Fruit fly (Drosophila melanogaster): Measurements from ENCODE around the gene Nuak.

The Nuak gene

DNA sequence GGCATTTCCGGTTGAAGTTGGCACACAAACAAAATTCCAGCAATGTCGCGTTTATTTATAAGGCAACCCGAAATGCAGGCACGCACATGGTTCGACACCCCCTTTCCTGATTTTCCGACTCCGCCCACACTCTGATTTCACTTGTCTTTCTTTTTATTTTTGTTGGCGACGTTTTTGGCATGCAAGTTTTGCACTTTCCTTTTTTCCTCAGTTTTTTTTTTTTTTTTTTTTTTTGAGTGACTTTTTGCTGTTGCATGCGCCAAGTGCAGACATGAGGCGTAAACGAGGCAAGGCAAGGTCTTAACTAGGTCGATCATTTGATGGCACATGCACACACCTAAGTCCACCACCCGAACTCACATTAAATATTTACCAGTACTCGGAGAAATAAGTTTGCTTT lies 18.0 kb downstream of the Nuak start:
- peak; percentile 75 for TF ChIP-seq Drgx (GFP tag; IDR thresholded peaks at IDR 0.05)
- TF ChIP-seq Ets65A (GFP tag) = peak; percentile 7
- TF ChIP-seq Lim3 (GFP tag; IDR thresholded peaks at IDR 0.05) = no peak
- TF ChIP-seq Hr39 (optimal IDR thresholded peaks at IDR 0.05) = peak; percentile 26

DNA sequence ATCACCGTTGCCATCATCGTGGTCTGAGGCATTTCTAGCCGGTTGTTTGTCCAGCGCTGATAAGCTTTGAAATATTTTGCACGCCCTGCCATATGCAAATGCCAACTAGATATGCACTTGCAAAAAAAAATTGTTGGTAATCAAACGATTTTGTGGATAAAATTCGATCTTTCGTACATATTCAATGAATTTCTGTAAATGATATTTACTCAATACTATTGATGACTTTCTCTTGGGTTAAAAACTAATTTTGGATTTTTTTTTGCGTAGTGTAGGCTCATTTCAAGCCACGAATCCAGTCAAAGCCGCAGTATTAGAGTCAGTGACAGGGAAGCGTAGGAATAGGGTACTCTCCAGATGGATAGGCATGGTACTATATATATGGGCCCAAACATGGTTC lies 19.0 kb downstream of the Nuak start:
- TF ChIP-seq Max (GFP tag; optimal IDR thresholded peaks at IDR 0.05) (no peak), Drgx (GFP tag; IDR thresholded peaks at IDR 0.05) (peak; percentile 63), eve (GFP tag; optimal IDR thresholded peaks at IDR 0.05) (no peak), CG12769 (tag; optimal IDR thresholded peaks at IDR 0.05) (no peak), croc (GFP tag; conservative IDR thresholded peaks at IDR 0.05) (no peak)

DNA sequence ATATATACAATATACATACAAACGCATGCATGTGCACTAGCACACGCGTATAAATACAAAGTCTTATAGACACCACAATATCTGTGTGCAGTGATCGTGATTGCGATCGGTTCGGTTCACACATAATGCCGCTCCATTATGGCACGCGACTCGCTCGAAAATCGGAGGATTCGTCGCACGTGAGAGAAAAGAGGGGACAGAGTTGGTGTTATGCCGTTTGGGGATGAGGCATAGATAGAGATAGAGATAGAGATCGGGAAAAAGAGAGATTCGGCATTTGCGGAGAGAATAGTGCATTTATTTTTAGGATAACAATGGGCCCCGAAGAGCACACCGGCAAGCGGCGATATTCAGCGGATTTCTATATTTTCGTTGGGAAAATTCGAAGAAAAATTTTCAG lies 20.1 kb downstream of the Nuak start:
- TF ChIP-seq ro (GFP tag; IDR thresholded peaks at IDR 0.05) = no peak
- TF ChIP-seq CG4424 (GFP tag; optimal IDR thresholded peaks at IDR 0.05) = no peak
- no peak for TF ChIP-seq unc-4 (GFP tag; IDR thresholded peaks at IDR 0.05; ENCODE audit: partially characterized antibody)
- peak; percentile 84 for TF ChIP-seq Deaf1 (tag; optimal IDR thresholded peaks at IDR 0.05)
- TF ChIP-seq psq (GFP tag; optimal IDR thresholded peaks at IDR 0.05) = no peak
- no peak for TF ChIP-seq disco-r (GFP tag; optimal IDR thresholded peaks at IDR 0.05)
- TF ChIP-seq cwo (GFP tag; optimal IDR thresholded peaks at IDR 0.05) = peak; percentile 81
- no peak for TF ChIP-seq CG18262 (tag; optimal IDR thresholded peaks at IDR 0.05)
- no peak for TF ChIP-seq CG30403 (GFP tag; optimal IDR thresholded peaks at IDR 0.05)
- TF ChIP-seq CG17359 (tag; optimal IDR thresholded peaks at IDR 0.05) = no peak
- TF ChIP-seq CG12155 (GFP tag; optimal IDR thresholded peaks at IDR 0.05) = no peak
- TF ChIP-seq bsh (GFP tag; optimal IDR thresholded peaks at IDR 0.05) = no peak
- no peak for TF ChIP-seq usp (GFP tag; optimal IDR thresholded peaks at IDR 0.05)
- no peak for TF ChIP-seq salm (tag; optimal IDR thresholded peaks at IDR 0.05)
- TF ChIP-seq CG33213 (GFP tag; optimal IDR thresholded peaks at IDR 0.05) = no peak
- TF ChIP-seq CG3065 (GFP tag; optimal IDR thresholded peaks at IDR 0.05) = no peak
- no peak for TF ChIP-seq dmrt11E (tag; optimal IDR thresholded peaks at IDR 0.05)
- no peak for TF ChIP-seq Poxn (GFP tag; IDR thresholded peaks at IDR 0.05)
- no peak for TF ChIP-seq E2f1 (GFP tag; IDR thresholded peaks at IDR 0.05)
- TF ChIP-seq toy (GFP tag; IDR thresholded peaks at IDR 0.05) = no peak
- TF ChIP-seq CG12769 (tag; optimal IDR thresholded peaks at IDR 0.05) = peak; percentile 71
- no peak for TF ChIP-seq Dp (GFP tag; optimal IDR thresholded peaks at IDR 0.05)
- no peak for TF ChIP-seq CG30431 (GFP tag; optimal IDR thresholded peaks at IDR 0.05)
- TF ChIP-seq cg (GFP tag; optimal IDR thresholded peaks at IDR 0.05) = peak; percentile 57
- TF ChIP-seq CG13287 (GFP tag; IDR thresholded peaks at IDR 0.05; ENCODE audit: partially characterized antibody) = no peak
- TF ChIP-seq pum (GFP tag; optimal IDR thresholded peaks at IDR 0.05) = no peak
- TF ChIP-seq sd (tag; optimal IDR thresholded peaks at IDR 0.05) = peak; percentile 7
- peak; percentile 93 for TF ChIP-seq HLHmδ (GFP tag; optimal IDR thresholded peaks at IDR 0.05)
- TF ChIP-seq nau (GFP tag; optimal IDR thresholded peaks at IDR 0.05) = peak; percentile 16
- TF ChIP-seq nmo (GFP tag; optimal IDR thresholded peaks at IDR 0.05) = no peak
- 0 out of 3 replicates have a peak, but pooled peaks have one; percentile 14 for TF ChIP-seq zfh1 (GFP tag; IDR thresholded peaks at IDR 0.05)
- no peak for TF ChIP-seq Eip74EF (GFP tag; optimal IDR thresholded peaks at IDR 0.05)
- no peak for TF ChIP-seq Hmr (GFP tag; optimal IDR thresholded peaks at IDR 0.05)
- TF ChIP-seq pfk (GFP tag; optimal IDR thresholded peaks at IDR 0.05) = no peak
- TF ChIP-seq maf-S (GFP tag; optimal IDR thresholded peaks at IDR 0.05) = no peak
- TF ChIP-seq gcm (GFP tag; optimal IDR thresholded peaks at IDR 0.05) = no peak
- no peak for TF ChIP-seq Drgx (GFP tag; IDR thresholded peaks at IDR 0.05)
- TF ChIP-seq chinmo (GFP tag; IDR thresholded peaks at IDR 0.05; ENCODE audit: partially characterized antibody) = 0 out of 4 replicates have a peak, but pooled peaks have one; percentile 43
- no peak for TF ChIP-seq CG2129 (GFP tag; IDR thresholded peaks at IDR 0.05; ENCODE audit: partially characterized antibody)
- TF ChIP-seq CG15696 (tag; optimal IDR thresholded peaks at IDR 0.05) = no peak
- no peak for TF ChIP-seq zf30C (GFP tag; optimal IDR thresholded peaks at IDR 0.05)

All from whole organism, embryonic.